Worm (Caenorhabditis elegans) whole organism, L4 larva: Measurements from ENCODE around the gene C14H10.2.
A peak's percentile ranks its signal among the peaks of the same experiment; 100 is the strongest.

ENCODE experiments used
- T20F7.1 ChIP-seq: fragments of 200-800 bp; sonication (Bioruptor generic); optimal IDR thresholded peaks from 2 replicates; lab custom pipeline; 2018; ENCODE audit warnings: mild to moderate bottlenecking, missing genetic modification characterization, missing compliant biosample characterization
- T26A8.4 ChIP-seq: fragments of 200-800 bp; sonication (Bioruptor generic); IDR thresholded peaks from 2 replicates; pipeline ENCODE4 v1.3.6; 2022; ENCODE audit warnings: missing genetic modification characterization, missing compliant biosample characterization
- Y48G9A.11 ChIP-seq: fragments of 200-800 bp; sonication (Bioruptor generic); IDR thresholded peaks from 2 replicates; pipeline ENCODE4 v1.3.6; 2022; ENCODE audit warnings: missing genetic modification reagents, missing genetic modification characterization, missing compliant biosample characterization
- Y5F2A.4 ChIP-seq: fragments of 200-800 bp; sonication (Bioruptor generic); optimal IDR thresholded peaks from 2 replicates; lab custom pipeline; 2018; ENCODE audit warnings: mild to moderate bottlenecking, missing genetic modification characterization, missing compliant biosample characterization
- Y75B8A.6 ChIP-seq: fragments of 200-800 bp; sonication (Bioruptor generic); IDR thresholded peaks from 2 replicates; pipeline ENCODE4 v1.3.6; 2022; ENCODE audit warnings: missing genetic modification reagents, missing genetic modification characterization, missing compliant biosample characterization
- ZK546.5 ChIP-seq, 2 experiments: sonication (generic microtip); optimal IDR thresholded peaks; 2 replicates each; lab custom pipeline; 2017; ENCODE audit warnings: missing biosample characterization in 2 of 2, missing genetic modification characterization in 2 of 2
- aha-1 ChIP-seq: fragments of 150-350 bp; peaks from one replicate; lab custom pipeline; 2014; ENCODE audit warnings: missing biosample characterization, missing genetic modification characterization
- ceh-20 ChIP-seq: fragments of 200-800 bp; sonication (Bioruptor generic); IDR thresholded peaks from 2 replicates; pipeline ENCODE4 v1.3.6; 2022; ENCODE audit warnings: missing genetic modification reagents, missing genetic modification characterization, missing compliant biosample characterization
- ceh-28 ChIP-seq: fragments of 150-350 bp; optimal IDR thresholded peaks from 2 replicates; lab custom pipeline; 2014; ENCODE audit warnings: missing biosample characterization, missing genetic modification reagents, missing genetic modification characterization
- ceh-44 ChIP-seq: fragments of 200-800 bp; sonication (Bioruptor generic); IDR thresholded peaks from 2 replicates; pipeline ENCODE4 v1.3.6; 2022; ENCODE audit warnings: missing genetic modification reagents, missing genetic modification characterization, missing compliant biosample characterization
- ceh-62 ChIP-seq: sonication (generic microtip); optimal IDR thresholded peaks from 2 replicates; lab custom pipeline; 2017; ENCODE audit warnings: missing biosample characterization, missing genetic modification characterization
- ces-1 ChIP-seq: fragments of 150-350 bp; sonication (generic microtip); optimal IDR thresholded peaks from 4 replicates; lab custom pipeline; 2014; ENCODE audit warnings: missing biosample characterization, missing genetic modification reagents, missing genetic modification characterization
- daf-12 ChIP-seq: fragments of 150-350 bp; optimal IDR thresholded peaks from 2 replicates; lab custom pipeline; 2014; ENCODE audit warnings: missing biosample characterization, missing genetic modification reagents, missing genetic modification characterization
- daf-16 ChIP-seq, 3 experiments: sonication (generic microtip); optimal IDR thresholded peaks; 2 replicates each; lab custom pipeline; 2016 to 2017; ENCODE audit warnings: missing genetic modification characterization in 3 of 3, missing genetic modification reagents in 3 of 3, mild to moderate bottlenecking in 2 of 3, missing compliant biosample characterization in 2 of 3, missing biosample characterization in 1 of 3, moderate library complexity in 1 of 3
- daf-8 ChIP-seq: fragments of 200-800 bp; sonication (Bioruptor generic); IDR thresholded peaks from 2 replicates; pipeline ENCODE4 v1.3.6; 2022; ENCODE audit warnings: missing genetic modification characterization, missing compliant biosample characterization
- dmd-6 ChIP-seq: fragments of 200-800 bp; sonication (Bioruptor generic); IDR thresholded peaks from 2 replicates; pipeline ENCODE4 v1.3.6; 2022; ENCODE audit warnings: missing genetic modification reagents, missing genetic modification characterization, missing compliant biosample characterization
- dmd-9 ChIP-seq: fragments of 200-800 bp; sonication (Bioruptor generic); IDR thresholded peaks from 2 replicates; pipeline ENCODE4 v1.3.6; 2022; ENCODE audit warnings: missing genetic modification reagents, missing genetic modification characterization, missing compliant biosample characterization
- duxl-1 ChIP-seq: sonication (generic microtip); optimal IDR thresholded peaks from 2 replicates; lab custom pipeline; 2016; ENCODE audit warnings: mild to moderate bottlenecking, missing genetic modification characterization, moderate library complexity, missing compliant biosample characterization; ENCODE audit not compliant: poor library complexity
- dve-1 ChIP-seq: sonication (generic microtip); optimal IDR thresholded peaks from 2 replicates; lab custom pipeline; 2017; ENCODE audit warnings: antibody characterized with exemption, mild to moderate bottlenecking, missing genetic modification characterization, missing compliant biosample characterization; ENCODE audit not compliant: insufficient read depth
- hif-1 ChIP-seq, 2 experiments: sonication (generic microtip); optimal IDR thresholded peaks; 2 replicates each; lab custom pipeline; 2016 to 2017; ENCODE audit warnings: missing compliant biosample characterization in 2 of 2, missing genetic modification characterization in 2 of 2, missing genetic modification reagents in 2 of 2, missing genotype in 2 of 2, mild to moderate bottlenecking in 1 of 2
- hlh-11 ChIP-seq: fragments of 200-800 bp; sonication (Bioruptor generic); optimal IDR thresholded peaks from 2 replicates; lab custom pipeline; 2018; ENCODE audit warnings: mild to moderate bottlenecking, missing genetic modification characterization, missing compliant biosample characterization
- hlh-30 ChIP-seq: sonication (generic microtip); optimal IDR thresholded peaks from 2 replicates; lab custom pipeline; 2017; ENCODE audit warnings: antibody characterized with exemption, mild to moderate bottlenecking, missing genetic modification characterization, missing compliant biosample characterization; ENCODE audit not compliant: insufficient read depth
- lin-1 ChIP-seq: fragments of 200-800 bp; sonication (Bioruptor generic); IDR thresholded peaks from 2 replicates; pipeline ENCODE4 v1.3.6; 2022; ENCODE audit warnings: missing genetic modification reagents, missing genetic modification characterization, missing compliant biosample characterization
- lin-29 ChIP-seq: fragments of 200-800 bp; sonication (Bioruptor generic); IDR thresholded peaks from 2 replicates; pipeline ENCODE4 v1.3.6; 2022; ENCODE audit warnings: missing genetic modification reagents, missing genetic modification characterization, missing compliant biosample characterization
- lin-39 ChIP-seq: fragments of 150-350 bp; optimal IDR thresholded peaks from 2 replicates; lab custom pipeline; 2014; ENCODE audit warnings: missing biosample characterization, missing genetic modification reagents, missing genetic modification characterization
- lir-3 ChIP-seq: sonication (generic microtip); optimal IDR thresholded peaks from 2 replicates; lab custom pipeline; 2016; ENCODE audit warnings: mild to moderate bottlenecking, missing genetic modification characterization, missing compliant biosample characterization
- mdl-1 ChIP-seq, 2 experiments: fragments of 150-350 bp in 1 of 2; sonication (generic microtip) in 1 of 2; optimal IDR thresholded peaks; 2 replicates each; lab custom pipeline; 2014 to 2017; ENCODE audit warnings: missing biosample characterization in 2 of 2, missing genetic modification characterization in 2 of 2
- mep-1 ChIP-seq: fragments of 150-350 bp; sonication (generic microtip); optimal IDR thresholded peaks from 3 replicates; lab custom pipeline; 2014; ENCODE audit warnings: missing biosample characterization, missing genetic modification characterization
- mxl-3 ChIP-seq: fragments of 200-800 bp; sonication (Bioruptor generic); optimal IDR thresholded peaks from 2 replicates; lab custom pipeline; 2018; ENCODE audit warnings: mild to moderate bottlenecking, missing genetic modification characterization, missing compliant biosample characterization
- nhr-237 ChIP-seq: sonication (generic microtip); optimal IDR thresholded peaks from 2 replicates; lab custom pipeline; 2017; ENCODE audit warnings: missing biosample characterization, missing genetic modification characterization
- nhr-28 ChIP-seq: fragments of 150-350 bp; optimal IDR thresholded peaks from 2 replicates; lab custom pipeline; 2014; ENCODE audit warnings: missing biosample characterization, missing genetic modification characterization
- nhr-41 ChIP-seq: fragments of 200-800 bp; sonication (Bioruptor generic); IDR thresholded peaks from 2 replicates; pipeline ENCODE4 v1.3.6; 2022; ENCODE audit warnings: missing genetic modification reagents, missing genetic modification characterization, missing compliant biosample characterization
- nhr-77 ChIP-seq: fragments of 150-350 bp; optimal IDR thresholded peaks from 2 replicates; lab custom pipeline; 2014; ENCODE audit warnings: missing biosample characterization, missing genetic modification characterization
- php-3 ChIP-seq: fragments of 200-800 bp; sonication (Bioruptor generic); IDR thresholded peaks from 2 replicates; pipeline ENCODE4 v1.3.6; 2022; ENCODE audit warnings: missing genetic modification reagents, missing genetic modification characterization, missing compliant biosample characterization
- pqm-1 ChIP-seq: sonication (generic microtip); optimal IDR thresholded peaks from 2 replicates; lab custom pipeline; 2017; ENCODE audit warnings: missing biosample characterization, missing genetic modification characterization
- rbr-2 ChIP-seq: sonication (generic microtip); optimal IDR thresholded peaks from 2 replicates; lab custom pipeline; 2016; ENCODE audit warnings: missing genotype, missing genetic modification characterization, missing compliant biosample characterization
- saeg-2 ChIP-seq: fragments of 200-800 bp; sonication (Bioruptor generic); IDR thresholded peaks from 2 replicates; pipeline ENCODE4 v1.3.6; 2022; ENCODE audit warnings: missing genetic modification reagents, missing genetic modification characterization, missing compliant biosample characterization
- set-16 ChIP-seq: fragments of 200-800 bp; sonication (Bioruptor generic); IDR thresholded peaks from 2 replicates; pipeline ENCODE4 v1.3.6; 2022; ENCODE audit warnings: missing genetic modification reagents, missing genetic modification characterization, missing compliant biosample characterization
- skn-1 ChIP-seq: fragments of 150-350 bp; optimal IDR thresholded peaks from 2 replicates; lab custom pipeline; 2014; ENCODE audit warnings: missing biosample characterization, missing genetic modification characterization
- spr-1 ChIP-seq: sonication (generic microtip); optimal IDR thresholded peaks from 2 replicates; lab custom pipeline; 2016; ENCODE audit warnings: mild to moderate bottlenecking, missing genetic modification characterization, missing compliant biosample characterization
- tra-1 ChIP-seq: fragments of 200-800 bp; sonication (Bioruptor generic); IDR thresholded peaks from 2 replicates; pipeline ENCODE4 v1.3.6; 2022; ENCODE audit warnings: missing genetic modification reagents, missing genetic modification characterization, missing compliant biosample characterization
- unc-130 ChIP-seq: sonication (generic microtip); optimal IDR thresholded peaks from 2 replicates; lab custom pipeline; 2016; ENCODE audit warnings: missing genetic modification reagents, missing genetic modification characterization, missing compliant biosample characterization
- zip-11 ChIP-seq: fragments of 200-800 bp; sonication (Bioruptor generic); IDR thresholded peaks from 2 replicates; pipeline ENCODE4 v1.3.6; 2022; ENCODE audit warnings: missing genetic modification characterization, missing compliant biosample characterization
- ztf-11 ChIP-seq: fragments of 150-350 bp; optimal IDR thresholded peaks from 2 replicates; lab custom pipeline; 2014; ENCODE audit warnings: missing biosample characterization, missing genetic modification characterization
- ztf-7 ChIP-seq: fragments of 150-350 bp; optimal IDR thresholded peaks from 2 replicates; lab custom pipeline; 2014; ENCODE audit warnings: missing biosample characterization, missing genetic modification characterization

C14H10.2 gene

ce11 chrX:10216857-10217256 is 35.8 kb downstream of the C14H10.2 start (continued):
- TF ChIP-seq daf-8 (GFP tag; lab: Robert Waterston, UW) (no peak), daf-16 (GFP tag; optimal IDR thresholded peaks at IDR 0.05; lab: Kevin White, UChicago) (no peak), daf-16 (tag; optimal IDR thresholded peaks at IDR 0.05; lab: Kevin White, UChicago) (peak; percentile 44), php-3 (GFP tag; lab: Robert Waterston, UW) (peak; percentile 48), unc-130 (GFP tag; lab: Kevin White, UChicago) (no peak), ceh-20 (GFP tag; lab: Robert Waterston, UW) (peak; percentile 16; the same call in 1 of the 2 replicates), daf-12 (tag; lab: Kevin White, UChicago) (no peak), set-16 (GFP tag; lab: Robert Waterston, UW) (no peak), nhr-237 (tag; lab: Kevin White, UChicago) (no peak), duxl-1 (tag; lab: Kevin White, UChicago) (no peak), ces-1 (GFP tag; lab: Kevin White, UChicago) (no peak), mep-1 (tag; lab: Kevin White, UChicago) (no peak), rbr-2 (tag; lab: Kevin White, UChicago) (no peak), ceh-62 (tag; lab: Kevin White, UChicago) (no peak), T20F7.1 (GFP tag; lab: Kevin White, UChicago) (no peak), lir-3 (tag; lab: Kevin White, UChicago) (no peak), saeg-2 (GFP tag; lab: Robert Waterston, UW) (0 out of 2 replicates have a peak, but pooled peaks have one; percentile 51), pqm-1 (tag; lab: Kevin White, UChicago) (no peak), ZK546.5 (tag; optimal IDR thresholded peaks at IDR 0.05; lab: Kevin White, UChicago) (no peak), ztf-7 (tag; lab: Kevin White, UChicago) (no peak), ceh-28 (tag; lab: Kevin White, UChicago) (no peak), zip-11 (no peak), Y75B8A.6 (no peak), hif-1 (tag; optimal IDR thresholded peaks at IDR 0.05; lab: Kevin White, UChicago) (no peak), T26A8.4 (GFP tag; lab: Robert Waterston, UW) (peak; percentile 54), lin-29 (peak; percentile 14; the same call in 1 of the 2 replicates), skn-1 (tag; lab: Kevin White, UChicago) (no peak)

DNA sequence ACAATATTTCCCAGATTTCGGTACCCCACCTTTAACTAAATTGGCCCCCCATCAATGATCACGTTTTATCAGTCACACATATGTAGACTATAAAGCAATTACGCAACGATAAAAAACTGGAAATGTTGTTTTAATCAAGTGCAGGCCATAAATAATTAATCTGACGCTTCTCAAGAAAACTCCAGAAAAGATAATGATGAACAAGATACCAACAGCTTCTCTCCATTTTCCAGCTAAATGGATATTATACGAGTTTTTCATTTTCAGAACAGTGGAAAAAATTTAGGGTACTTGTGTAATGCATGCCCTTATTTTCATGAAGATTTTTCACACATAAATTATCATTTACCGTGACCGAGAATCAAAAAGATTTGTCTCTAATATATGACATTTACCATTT is 36.3 kb downstream of the C14H10.2 start:
- TF ChIP-seq dmd-6 = peak; percentile 25; the same call in 1 of the 2 replicates
- TF ChIP-seq dmd-9 (GFP tag; lab: Robert Waterston, UW) = no peak
- TF ChIP-seq ceh-44 (GFP tag; lab: Robert Waterston, UW) = no peak
- TF ChIP-seq mdl-1 (tag; optimal IDR thresholded peaks at IDR 0.05; lab: Kevin White, UChicago) = peak in 1 of 2 experiments; percentile 8
- TF ChIP-seq aha-1 (tag; lab: Kevin White, UChicago) = peak; percentile 74
- TF ChIP-seq Y48G9A.11 = no peak
- TF ChIP-seq nhr-28 (tag; lab: Kevin White, UChicago) = peak; percentile 84
- peak; percentile 36 for TF ChIP-seq mxl-3 (GFP tag; lab: Kevin White, UChicago)
- TF ChIP-seq php-3 (GFP tag; lab: Robert Waterston, UW) = peak; percentile 85
- peak; percentile 10; the same call in 1 of the 2 replicates for TF ChIP-seq T26A8.4 (GFP tag; lab: Robert Waterston, UW)
- no peak for TF ChIP-seq ztf-11 (tag; lab: Kevin White, UChicago)
- TF ChIP-seq lin-1 (GFP tag; lab: Robert Waterston, UW) = no peak
- TF ChIP-seq dve-1 = peak; percentile 47
- TF ChIP-seq mep-1 (tag; lab: Kevin White, UChicago) = peak; percentile 14
- no peak for TF ChIP-seq lin-39 (tag; lab: Kevin White, UChicago)
- TF ChIP-seq daf-12 (tag; lab: Kevin White, UChicago) = no peak
- TF ChIP-seq spr-1 (tag; lab: Kevin White, UChicago) = no peak
- no peak for TF ChIP-seq Y5F2A.4
- TF ChIP-seq nhr-41 = no peak
- TF ChIP-seq hlh-30 (tag; lab: Kevin White, UChicago) = peak; percentile 52
- peak; percentile 65 for TF ChIP-seq hlh-11 (tag; lab: Kevin White, UChicago)
- TF ChIP-seq pqm-1 (tag; lab: Kevin White, UChicago) = peak; percentile 25
- no peak for TF ChIP-seq daf-16 (GFP tag; optimal IDR thresholded peaks at IDR 0.05; lab: Kevin White, UChicago)
- peak; percentile 71 for TF ChIP-seq daf-16 (tag; optimal IDR thresholded peaks at IDR 0.05; lab: Kevin White, UChicago)
- TF ChIP-seq ceh-20 (GFP tag; lab: Robert Waterston, UW) = peak; percentile 33; the same call in 1 of the 2 replicates
- TF ChIP-seq tra-1 (GFP tag; lab: Robert Waterston, UW) = 0 out of 2 replicates have a peak, but pooled peaks have one; percentile 22
- peak; percentile 18 for TF ChIP-seq nhr-77
